Worm (Caenorhabditis elegans): Measurements from ENCODE around the gene clc-6.
A peak's percentile ranks its signal among the peaks of the same experiment; 100 is the strongest.

Gene clc-6

DNA sequence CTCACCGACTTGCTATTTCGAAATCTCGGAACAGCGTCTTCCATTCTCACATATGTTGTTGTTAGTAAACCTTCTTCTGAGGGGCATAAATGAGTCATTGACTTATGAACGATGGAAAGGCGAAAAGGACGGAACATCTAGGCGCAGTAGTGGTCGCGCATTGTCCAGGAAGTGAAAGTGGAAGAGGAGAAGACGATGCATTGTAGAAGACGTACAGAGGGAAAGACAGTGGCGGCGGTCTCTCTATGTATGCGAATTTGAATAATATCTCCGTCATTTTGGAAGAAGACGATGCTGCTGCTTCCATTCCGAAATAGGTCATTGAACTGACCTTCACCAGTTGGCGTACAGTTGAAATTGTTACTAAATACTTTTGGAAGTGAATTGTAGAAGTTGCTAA, 2.1 kb upstream of the clc-6 start:
- no peak for TF ChIP-seq ama-1 (optimal IDR thresholded peaks at IDR 0.05)
- TF ChIP-seq mdl-1 (tag; optimal IDR thresholded peaks at IDR 0.05): no peak
- TF ChIP-seq egl-27 (tag; optimal IDR thresholded peaks at IDR 0.05): no peak
- no peak for TF ChIP-seq efl-3 (GFP tag; optimal IDR thresholded peaks at IDR 0.05)
- no peak for TF ChIP-seq lin-39 (tag; optimal IDR thresholded peaks at IDR 0.05)
- TF ChIP-seq grh-1 (GFP tag; IDR thresholded peaks at IDR 0.05): no peak
- TF ChIP-seq nhr-12 (tag; optimal IDR thresholded peaks at IDR 0.05): no peak
- TF ChIP-seq fos-1 (tag; optimal IDR thresholded peaks at IDR 0.05): no peak
- no peak for TF ChIP-seq elt-3 (tag; optimal IDR thresholded peaks at IDR 0.05)
- no peak for TF ChIP-seq irx-1 (tag; optimal IDR thresholded peaks at IDR 0.05)
- no peak for TF ChIP-seq jun-1 (tag; optimal IDR thresholded peaks at IDR 0.05)
- no peak for TF ChIP-seq xbp-1 (tag; optimal IDR thresholded peaks at IDR 0.05)
- peak; percentile 0 for TF ChIP-seq mep-1 (tag; optimal IDR thresholded peaks at IDR 0.05)
- peak in 1 of 3 experiments; percentile 8 for TF ChIP-seq ceh-82 (tag; optimal IDR thresholded peaks at IDR 0.05)
- peak; percentile 95 for TF ChIP-seq blmp-1 (tag; optimal IDR thresholded peaks at IDR 0.05)
- no peak for TF ChIP-seq dpl-1 (GFP tag; optimal IDR thresholded peaks at IDR 0.05)

DNA sequence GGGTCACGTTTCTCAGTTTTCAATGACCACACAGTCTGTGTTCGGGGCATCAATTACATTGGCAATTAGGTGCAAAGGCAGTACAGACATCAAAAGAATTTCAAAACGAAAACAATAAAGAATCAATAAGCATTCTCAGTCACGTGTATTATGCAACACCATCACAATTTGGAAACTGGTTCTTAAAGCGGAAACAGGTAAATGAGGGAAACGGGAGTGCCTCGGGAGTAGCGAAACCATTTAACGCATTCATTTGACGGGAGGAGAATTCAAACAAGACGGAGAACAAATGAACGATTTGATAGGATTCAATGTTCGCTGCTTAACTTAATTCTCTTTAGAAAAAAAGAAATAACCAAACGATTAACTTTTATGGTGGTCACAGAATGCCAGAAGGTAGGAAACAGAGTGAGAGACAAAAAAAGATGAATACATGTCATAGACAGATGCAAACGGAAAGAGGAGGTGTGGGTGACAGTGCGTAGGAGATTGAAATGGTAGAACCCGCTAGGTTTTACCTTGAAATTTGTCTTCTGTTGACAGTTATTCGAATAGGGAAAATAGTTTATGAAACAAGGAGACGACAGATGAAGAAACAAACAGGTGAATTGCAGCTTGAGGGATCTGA, 736 bp upstream of the clc-6 start:
- TF ChIP-seq lin-35 (GFP tag; optimal IDR thresholded peaks at IDR 0.05) (peak in 1 of 2 experiments; percentile 34), ceh-8 (GFP tag; optimal IDR thresholded peaks at IDR 0.05) (no peak), lin-13 (GFP tag; optimal IDR thresholded peaks at IDR 0.05) (no peak), snu-23 (GFP tag; optimal IDR thresholded peaks at IDR 0.05) (peak; percentile 53), nhr-20 (tag; optimal IDR thresholded peaks at IDR 0.05) (peak; percentile 55), C16A3.4 (tag; optimal IDR thresholded peaks at IDR 0.05) (peak; percentile 16), xbp-1 (tag; optimal IDR thresholded peaks at IDR 0.05) (peak; percentile 16), ets-5 (GFP tag; IDR thresholded peaks at IDR 0.05) (no peak), lsy-2 (tag; optimal IDR thresholded peaks at IDR 0.05) (peak in 1 of 2 experiments; percentile 21), jun-1 (tag; optimal IDR thresholded peaks at IDR 0.05) (no peak), ceh-82 (tag; optimal IDR thresholded peaks at IDR 0.05) (peak in 1 of 3 experiments; percentile 17), elt-3 (tag; optimal IDR thresholded peaks at IDR 0.05) (peak in 2 of 6 experiments; percentile 12 to 31), lin-39 (tag; optimal IDR thresholded peaks at IDR 0.05) (no peak), hlh-17 (GFP tag; optimal IDR thresholded peaks at IDR 0.05; ENCODE audit: borderline replicate concordance) (no peak), mep-1 (tag; optimal IDR thresholded peaks at IDR 0.05) (peak; percentile 28), tbx-2 (tag; optimal IDR thresholded peaks at IDR 0.05) (peak; percentile 23), nhr-71 (tag; optimal IDR thresholded peaks at IDR 0.05) (peak; percentile 48), lin-14 (GFP tag; optimal IDR thresholded peaks at IDR 0.05) (peak; percentile 77), swsn-7 (tag; optimal IDR thresholded peaks at IDR 0.05) (no peak), nhr-19 (GFP tag; conservative IDR thresholded peaks at IDR 0.05) (no peak), elt-2 (tag; optimal IDR thresholded peaks at IDR 0.05) (no peak), mdl-1 (tag; optimal IDR thresholded peaks at IDR 0.05) (no peak), alr-1 (tag; optimal IDR thresholded peaks at IDR 0.05; ENCODE audit: borderline replicate concordance) (no peak), tlp-1 (tag; optimal IDR thresholded peaks at IDR 0.05) (no peak), nhr-84 (tag; optimal IDR thresholded peaks at IDR 0.05) (no peak), nhr-47 (tag; optimal IDR thresholded peaks at IDR 0.05) (peak; percentile 9), efl-1 (optimal IDR thresholded peaks at IDR 0.05) (no peak), efl-1 (GFP tag; optimal IDR thresholded peaks at IDR 0.05 in 1 of 2) (no peak), blmp-1 (tag; optimal IDR thresholded peaks at IDR 0.05) (peak; percentile 79), fkh-4 (tag; optimal IDR thresholded peaks at IDR 0.05; ENCODE audit: borderline replicate concordance) (no peak), nhr-85 (tag) (peak; percentile 97), C34B4.2 (tag; optimal IDR thresholded peaks at IDR 0.05) (no peak), grh-1 (GFP tag; IDR thresholded peaks at IDR 0.05) (peak; percentile 85)

Data from whole organism, L1 larva.